Worm (Caenorhabditis elegans) whole organism, early embryonic: ENCODE results near the gene K02H11.4.

Source experiments
- B0310.2 ChIP-seq: sonication (generic microtip); optimal IDR thresholded peaks from 2 replicates; lab custom pipeline; 2016; ENCODE audit warnings: mild to moderate bottlenecking, missing genetic modification characterization, missing compliant biosample characterization
- F13C5.2 ChIP-seq: sonication (generic microtip); optimal IDR thresholded peaks from 2 replicates; lab custom pipeline; 2017; ENCODE audit warnings: mild to moderate bottlenecking, missing genetic modification characterization, inconsistent platforms, missing compliant biosample characterization
- aly-1 ChIP-seq: sonication (generic microtip); optimal IDR thresholded peaks from 2 replicates; lab custom pipeline; 2016; ENCODE audit warnings: missing genetic modification characterization, missing compliant biosample characterization
- ama-1 ChIP-seq: fragments of 150-350 bp; optimal IDR thresholded peaks from 2 replicates; lab custom pipeline; 2014
- ceh-13 ChIP-seq: fragments of 200-800 bp; sonication (Bioruptor generic); optimal IDR thresholded peaks from 2 replicates; lab custom pipeline; 2018; ENCODE audit warnings: mild to moderate bottlenecking, missing genetic modification characterization, missing compliant biosample characterization
- ceh-36 ChIP-seq: sonication (generic microtip); optimal IDR thresholded peaks from 2 replicates; lab custom pipeline; 2016; ENCODE audit warnings: missing genetic modification characterization, inconsistent platforms, missing compliant biosample characterization
- ets-7 ChIP-seq: sonication (generic microtip); optimal IDR thresholded peaks from 2 replicates; lab custom pipeline; 2016; ENCODE audit warnings: missing genotype, missing genetic modification characterization, missing compliant biosample characterization
- flt-1 ChIP-seq: fragments of 200-800 bp; sonication (Bioruptor generic); IDR thresholded peaks from 2 replicates; pipeline ENCODE4 v1.3.6; 2022; ENCODE audit warnings: missing genetic modification characterization, missing compliant biosample characterization
- hmbx-1 ChIP-seq: sonication (generic microtip); optimal IDR thresholded peaks from 2 replicates; lab custom pipeline; 2016; ENCODE audit warnings: mild to moderate bottlenecking, missing genetic modification characterization, missing compliant biosample characterization
- hmg-4 ChIP-seq: fragments of 200-800 bp; sonication (Bioruptor generic); optimal IDR thresholded peaks from 2 replicates; lab custom pipeline; 2018; ENCODE audit warnings: mild to moderate bottlenecking, missing genetic modification characterization, missing compliant biosample characterization
- hnd-1 ChIP-seq: sonication (generic microtip); optimal IDR thresholded peaks from 2 replicates; lab custom pipeline; 2016; ENCODE audit warnings: missing genetic modification characterization, missing compliant biosample characterization
- pes-1 ChIP-seq: fragments of 200-800 bp; sonication (Bioruptor generic); IDR thresholded peaks from 2 replicates; pipeline ENCODE4 v1.3.6; 2022; ENCODE audit warnings: missing genetic modification reagents, missing genetic modification characterization, missing compliant biosample characterization
- scrt-1 ChIP-seq: fragments of 200-800 bp; sonication (Bioruptor generic); IDR thresholded peaks from 2 replicates; pipeline ENCODE4 v1.3.6; 2022; ENCODE audit warnings: missing genetic modification characterization, missing compliant biosample characterization
- sea-1 ChIP-seq: fragments of 200-800 bp; sonication (Bioruptor generic); conservative IDR thresholded peaks from 2 replicates; pipeline ENCODE4 v1.3.6; 2022; ENCODE audit warnings: missing genetic modification characterization, missing compliant biosample characterization
- tbx-11 ChIP-seq: fragments of 200-800 bp; sonication (Bioruptor generic); IDR thresholded peaks from 2 replicates; pipeline ENCODE4 v1.3.6; 2022; ENCODE audit warnings: missing genetic modification characterization, missing compliant biosample characterization
- tbx-37 ChIP-seq: fragments of 200-800 bp; sonication (Bioruptor generic); conservative IDR thresholded peaks from 2 replicates; pipeline ENCODE4 v1.3.6; 2022; ENCODE audit warnings: missing genetic modification reagents, missing genetic modification characterization, missing compliant biosample characterization
- tra-4 ChIP-seq: sonication (generic microtip); optimal IDR thresholded peaks from 2 replicates; lab custom pipeline; 2017; ENCODE audit warnings: missing genetic modification characterization, missing compliant biosample characterization

Gene K02H11.4

ce11 chrV:1547843-1548242, 16.8 kb upstream of the K02H11.4 start, which contains the start of gene F52F10.2:
Gene F52F10.2 (plus strand): TSS chrV:1548143.
- TF ChIP-seq ama-1 (lab: Kevin White, UChicago) (no peak), flt-1 (GFP tag; lab: Robert Waterston, UW) (no peak)

- no peak for TF ChIP-seq ceh-13
Measured at ce11 chrV:1545694-1546093, 14.6 kb upstream of the K02H11.4 start, which contains the start of gene oac-32. Gene oac-32 (minus strand): TSS chrV:1545783.

ce11 chrV:1541786-1542185, 10.7 kb upstream of the K02H11.4 start, which contains the start of gene oac-31:
Gene oac-31 (minus strand): TSS chrV:1541886.
- TF ChIP-seq ceh-36 (no peak), aly-1 (tag; lab: Kevin White, UChicago) (no peak), F13C5.2 (tag; lab: Kevin White, UChicago) (no peak), B0310.2 (no peak), tbx-37 (no peak), ets-7 (tag; lab: Kevin White, UChicago) (no peak), hmg-4 (GFP tag; lab: Kevin White, UChicago) (no peak), ceh-13 (no peak), hmbx-1 (tag; lab: Kevin White, UChicago) (no peak), tbx-11 (GFP tag; lab: Robert Waterston, UW) (no peak)

- TF ChIP-seq flt-1 (GFP tag; lab: Robert Waterston, UW): no peak
- TF ChIP-seq scrt-1: no peak
- no peak for TF ChIP-seq aly-1 (tag; lab: Kevin White, UChicago)
- no peak for TF ChIP-seq hmg-4 (GFP tag; lab: Kevin White, UChicago)
- no peak for TF ChIP-seq hnd-1 (tag; lab: Kevin White, UChicago)
- TF ChIP-seq sea-1 (GFP tag; lab: Robert Waterston, UW): no peak
- TF ChIP-seq ceh-13: no peak
- TF ChIP-seq ets-7 (tag; lab: Kevin White, UChicago): no peak
- TF ChIP-seq F13C5.2 (tag; lab: Kevin White, UChicago): no peak
- TF ChIP-seq ceh-36: no peak
Measured at ce11 chrV:1540249-1540648, 9.2 kb upstream of the K02H11.4 start.

DNA sequence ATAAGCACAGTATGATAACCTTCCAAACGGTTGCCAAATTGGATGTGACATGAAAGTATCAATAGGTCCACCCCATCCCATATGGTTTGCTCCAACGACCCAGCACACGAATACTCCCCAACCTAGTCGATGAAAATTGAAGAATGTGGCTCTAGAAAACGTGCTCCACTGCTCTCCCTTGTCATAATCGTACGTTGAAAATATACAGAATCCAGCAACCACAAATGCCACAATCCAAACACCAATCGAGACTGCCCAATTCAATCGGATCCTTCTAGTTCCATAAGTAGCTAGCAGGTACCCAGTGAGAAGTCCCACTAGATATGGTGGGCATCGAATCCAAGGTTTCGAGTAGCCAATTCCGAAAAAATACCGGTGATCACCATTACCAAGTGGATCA, 7.8 kb upstream of the K02H11.4 start:
- TF ChIP-seq B0310.2 (no peak), ets-7 (tag; lab: Kevin White, UChicago) (no peak), tbx-37 (no peak), tbx-11 (GFP tag; lab: Robert Waterston, UW) (no peak), aly-1 (tag; lab: Kevin White, UChicago) (no peak), ama-1 (lab: Kevin White, UChicago) (no peak), hmg-4 (GFP tag; lab: Kevin White, UChicago) (no peak), flt-1 (GFP tag; lab: Robert Waterston, UW) (no peak), ceh-13 (no peak)

ce11 chrV:1536979-1537378, 5.9 kb upstream of the K02H11.4 start, which contains the start of gene K02H11.9:
Gene K02H11.9 (minus strand): TSS chrV:1537079.
- TF ChIP-seq flt-1 (GFP tag; lab: Robert Waterston, UW): no peak
- no peak for TF ChIP-seq aly-1 (tag; lab: Kevin White, UChicago)
- no peak for TF ChIP-seq tbx-11 (GFP tag; lab: Robert Waterston, UW)
- TF ChIP-seq ceh-36: no peak
- TF ChIP-seq tbx-37: no peak
- TF ChIP-seq ama-1 (lab: Kevin White, UChicago): no peak
- TF ChIP-seq ets-7 (tag; lab: Kevin White, UChicago): no peak
- no peak for TF ChIP-seq hmbx-1 (tag; lab: Kevin White, UChicago)
- TF ChIP-seq F13C5.2 (tag; lab: Kevin White, UChicago): no peak
- no peak for TF ChIP-seq ceh-13
- TF ChIP-seq tra-4 (tag; lab: Kevin White, UChicago): no peak
- TF ChIP-seq scrt-1: no peak
- no peak for TF ChIP-seq B0310.2

DNA sequence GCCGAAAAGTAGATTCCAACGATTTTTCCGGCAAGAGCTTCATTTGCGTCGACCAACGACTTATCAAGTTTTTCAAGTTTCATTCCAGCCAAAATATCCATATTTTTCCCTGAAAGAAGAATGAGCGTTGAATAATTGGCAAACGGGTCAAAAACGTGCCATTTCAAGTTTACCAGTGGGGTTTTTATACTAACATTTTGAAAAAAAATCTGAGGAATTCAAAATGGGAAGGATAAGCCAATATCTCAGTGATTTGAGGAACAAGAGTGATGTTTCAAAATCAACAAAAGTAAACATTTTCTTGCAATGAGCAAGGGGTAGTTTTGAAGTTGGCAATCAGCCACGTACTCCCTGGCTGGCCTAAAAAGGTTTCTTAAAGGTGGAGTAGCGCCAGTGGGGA, 3.3 kb upstream of the K02H11.4 start, which contains the start of gene trx-5:
TSS of gene trx-5 (minus strand) at position 101 of the 400 bp plus-strand sequence.
- no peak for TF ChIP-seq tbx-11 (GFP tag; lab: Robert Waterston, UW)
- TF ChIP-seq flt-1 (GFP tag; lab: Robert Waterston, UW): no peak

ce11 chrV:1532455-1532854, 1.4 kb upstream of the K02H11.4 start:
- TF ChIP-seq scrt-1 (no peak), ceh-36 (no peak), aly-1 (tag; lab: Kevin White, UChicago) (no peak), ceh-13 (no peak), ets-7 (tag; lab: Kevin White, UChicago) (no peak), flt-1 (GFP tag; lab: Robert Waterston, UW) (no peak), hnd-1 (tag; lab: Kevin White, UChicago) (no peak), B0310.2 (no peak), tbx-11 (GFP tag; lab: Robert Waterston, UW) (no peak), hmbx-1 (tag; lab: Kevin White, UChicago) (no peak), F13C5.2 (tag; lab: Kevin White, UChicago) (no peak), sea-1 (GFP tag; lab: Robert Waterston, UW) (no peak), tra-4 (tag; lab: Kevin White, UChicago) (no peak), tbx-37 (no peak), pes-1 (GFP tag; lab: Robert Waterston, UW) (no peak), hmg-4 (GFP tag; lab: Kevin White, UChicago) (no peak)

- TF ChIP-seq flt-1 (GFP tag; lab: Robert Waterston, UW) (no peak), ceh-36 (no peak), ceh-13 (no peak), hmg-4 (GFP tag; lab: Kevin White, UChicago) (no peak), aly-1 (tag; lab: Kevin White, UChicago) (no peak), pes-1 (GFP tag; lab: Robert Waterston, UW) (no peak)
Measured at ce11 chrV:1527985-1528384, 3.1 kb downstream of the K02H11.4 start, which contains the start of gene str-236. Gene str-236 (minus strand): TSS chrV:1528085.
